Worm (Caenorhabditis elegans) whole organism, midembryonic: ENCODE data around the gene srw-36.

Experiments
- T22C8.4 ChIP-seq: fragments of 200-800 bp; sonication (Bioruptor generic); IDR thresholded peaks from 2 replicates; pipeline ENCODE4 v1.3.6; 2022; ENCODE audit warnings: missing genetic modification characterization, missing compliant biosample characterization
- cog-1 ChIP-seq: sonication (generic microtip); optimal IDR thresholded peaks from 2 replicates; lab custom pipeline; 2016; ENCODE audit warnings: missing genetic modification characterization, missing compliant biosample characterization
- flt-1 ChIP-seq: fragments of 200-800 bp; sonication (Bioruptor generic); IDR thresholded peaks from 2 replicates; pipeline ENCODE4 v1.3.6; 2022; ENCODE audit warnings: missing genetic modification characterization, missing compliant biosample characterization
- klf-2 ChIP-seq: fragments of 200-800 bp; sonication (Bioruptor generic); conservative IDR thresholded peaks from 2 replicates; pipeline ENCODE4 v1.3.6; 2022; ENCODE audit warnings: missing genetic modification reagents, missing genetic modification characterization, missing compliant biosample characterization
- med-1 ChIP-seq: sonication (generic microtip); optimal IDR thresholded peaks from 2 replicates; lab custom pipeline; 2017; ENCODE audit warnings: missing genetic modification characterization, mild to moderate bottlenecking, missing compliant biosample characterization, antibody characterized with exemption, missing genetic modification reagents; ENCODE audit not compliant: insufficient read depth
- ref-1 ChIP-seq: fragments of 200-800 bp; sonication (Bioruptor generic); conservative IDR thresholded peaks from 2 replicates; pipeline ENCODE4 v1.3.6; 2022; ENCODE audit warnings: missing genetic modification reagents, missing genetic modification characterization, missing compliant biosample characterization
- tab-1 ChIP-seq: fragments of 200-800 bp; sonication (Bioruptor generic); IDR thresholded peaks from 2 replicates; pipeline ENCODE4 v1.3.6; 2022; ENCODE audit warnings: missing genetic modification characterization, missing compliant biosample characterization
- ztf-29 ChIP-seq: fragments of 200-800 bp; sonication (Bioruptor generic); IDR thresholded peaks from 2 replicates; pipeline ENCODE4 v1.3.6; 2022; ENCODE audit warnings: missing genetic modification reagents, missing genetic modification characterization, missing compliant biosample characterization

ce11 chrV:16724574-16724973 is 41.6 kb downstream of the srw-36 start:
- TF ChIP-seq cog-1 (tag; lab: Kevin White, UChicago) (no peak), klf-2 (GFP tag; lab: Robert Waterston, UW) (no peak), ztf-29 (GFP tag; lab: Robert Waterston, UW) (no peak), ref-1 (GFP tag; lab: Robert Waterston, UW) (no peak), flt-1 (GFP tag; lab: Robert Waterston, UW) (no peak), med-1 (no peak), tab-1 (no peak), T22C8.4 (GFP tag; lab: Robert Waterston, UW) (no peak)
